Fruit fly (Drosophila melanogaster) whole organism, embryonic: Measurements from ENCODE around the gene prd1.

ENCODE experiments used
- CG10565 ChIP-seq: fragments of 200-800 bp; sonication (Bioruptor generic); optimal IDR thresholded peaks from 3 replicates; lab custom pipeline; 2016; ENCODE audit warnings: missing biosample characterization, mild to moderate bottlenecking, missing genetic modification characterization
- CG15601 ChIP-seq: fragments of 200-800 bp; sonication (Bioruptor generic); optimal IDR thresholded peaks from 3 replicates; lab custom pipeline; 2019; ENCODE audit warnings: missing biosample characterization, mild to moderate bottlenecking, missing genetic modification characterization, moderate library complexity
- CG2116 ChIP-seq: fragments of 200-800 bp; sonication (Bioruptor generic); optimal IDR thresholded peaks from 3 replicates; lab custom pipeline; 2018; ENCODE audit warnings: missing biosample characterization, mild to moderate bottlenecking, missing genetic modification characterization
- Hr3 ChIP-seq: fragments of 200-800 bp; sonication (Bioruptor generic); optimal IDR thresholded peaks from 3 replicates; lab custom pipeline; 2016; ENCODE audit warnings: missing biosample characterization, missing genetic modification characterization
- ac ChIP-seq: fragments of 200-800 bp; sonication (Bioruptor generic); optimal IDR thresholded peaks from 3 replicates; lab custom pipeline; 2017; ENCODE audit warnings: missing biosample characterization, mild to moderate bottlenecking, missing genetic modification characterization
- disco-r ChIP-seq: fragments of 200-800 bp; sonication (Bioruptor generic); optimal IDR thresholded peaks from 2 replicates; lab custom pipeline; 2016; ENCODE audit warnings: missing biosample characterization, missing genetic modification characterization

- TF ChIP-seq disco-r, result no peak
- TF ChIP-seq CG2116, result peak; percentile 73
- TF ChIP-seq Hr3, result no peak
- no peak for TF ChIP-seq CG10565 (GFP tag; lab: Kevin White, UChicago)
- peak; percentile 86 for TF ChIP-seq CG15601 (tag; lab: Kevin White, UChicago)
- TF ChIP-seq ac (GFP tag; lab: Kevin White, UChicago), result no peak
These were observed 22.4 kb downstream of the prd1 start, which contains the start of gene Lk6 for dm6 chr3R:11764279-11764880.
